Worm (Caenorhabditis elegans) whole organism, midembryonic: Measurements from ENCODE around the gene folr-1.

Experiments
- T22C8.4 ChIP-seq: fragments of 200-800 bp; sonication (Bioruptor generic); IDR thresholded peaks from 2 replicates; pipeline ENCODE4 v1.3.6; 2022; ENCODE audit warnings: missing genetic modification characterization, missing compliant biosample characterization
- cog-1 ChIP-seq: sonication (generic microtip); optimal IDR thresholded peaks from 2 replicates; lab custom pipeline; 2016; ENCODE audit warnings: missing genetic modification characterization, missing compliant biosample characterization
- ztf-29 ChIP-seq: fragments of 200-800 bp; sonication (Bioruptor generic); IDR thresholded peaks from 2 replicates; pipeline ENCODE4 v1.3.6; 2022; ENCODE audit warnings: missing genetic modification reagents, missing genetic modification characterization, missing compliant biosample characterization

ce11 chrX:9940524-9940923 lies 21.4 kb downstream of the folr-1 start:
- no peak for TF ChIP-seq ztf-29 (GFP tag; lab: Robert Waterston, UW)
- TF ChIP-seq cog-1 (tag; lab: Kevin White, UChicago) = no peak
- no peak for TF ChIP-seq T22C8.4
